Worm (Caenorhabditis elegans): ENCODE data around the gene rps-12.

- no peak for TF ChIP-seq Y55F3AM.14 (GFP tag; optimal IDR thresholded peaks at IDR 0.05)
- no peak for TF ChIP-seq dmd-4 (tag; optimal IDR thresholded peaks at IDR 0.05)
- TF ChIP-seq ama-1 (optimal IDR thresholded peaks at IDR 0.05) = no peak
- no peak for TF ChIP-seq egl-27 (tag; optimal IDR thresholded peaks at IDR 0.05)
- no peak for TF ChIP-seq nhr-237 (tag; optimal IDR thresholded peaks at IDR 0.05)
- no peak for TF ChIP-seq nhr-11 (tag; optimal IDR thresholded peaks at IDR 0.05)
- no peak for TF ChIP-seq snpc-4 (tag; optimal IDR thresholded peaks at IDR 0.05)
- no peak for TF ChIP-seq ZK546.5 (tag; optimal IDR thresholded peaks at IDR 0.05)
- no peak for TF ChIP-seq ztf-4 (tag; optimal IDR thresholded peaks at IDR 0.05)
Measured at ce11 chrIII:5719832-5720194, 40.7 kb downstream of the rps-12 start.
